Fruit fly (Drosophila melanogaster): Measurements from ENCODE around the gene Mur2B.

DNA sequence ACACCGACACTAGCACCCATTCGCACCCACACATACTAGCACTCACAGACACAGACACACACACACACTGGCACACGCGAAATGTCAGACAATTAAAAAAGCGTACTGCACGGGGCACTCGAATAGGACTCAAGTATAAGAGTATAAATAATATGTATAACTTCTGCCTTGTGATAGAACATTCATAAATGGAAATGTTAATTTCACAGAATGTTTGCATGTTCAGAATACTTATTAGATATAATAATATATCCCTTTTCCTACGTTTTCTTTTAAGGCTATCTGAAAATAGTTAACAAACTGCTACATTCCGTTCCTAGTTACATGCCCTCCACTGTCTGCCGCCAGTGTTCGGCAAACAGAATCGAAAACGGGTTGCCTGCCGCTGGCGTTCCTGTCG is 37.3 kb upstream of the Mur2B start:
- TF ChIP-seq CG8478 (optimal IDR thresholded peaks at IDR 0.05) (no peak), CTCF (optimal IDR thresholded peaks at IDR 0.05) (no peak)
